Worm (Caenorhabditis elegans): ENCODE results near the gene pst-1.

pst-1 gene

DNA sequence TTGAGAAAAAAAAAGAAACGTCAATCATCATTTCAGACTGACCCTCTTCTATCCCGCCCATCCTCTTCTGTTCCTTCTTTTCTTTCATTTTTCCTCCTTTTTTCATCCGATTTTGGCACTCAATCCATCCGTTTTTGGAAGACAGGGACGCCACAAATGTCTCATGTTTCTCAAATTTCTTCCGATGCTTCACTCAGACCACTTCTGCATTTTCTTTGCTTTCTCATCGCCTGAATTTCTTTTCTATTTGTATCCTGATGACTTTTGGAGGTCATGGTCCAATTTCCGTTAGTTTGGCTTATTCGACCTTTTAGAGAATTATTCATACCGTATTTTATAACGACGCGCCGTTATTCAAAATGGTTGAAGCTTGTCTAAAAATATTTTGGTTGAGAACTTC is 29.3 kb downstream of the pst-1 start:
- no peak for TF ChIP-seq R02D3.7 (tag; optimal IDR thresholded peaks at IDR 0.05)
- peak in 1 of 2 experiments; percentile 91 for TF ChIP-seq unc-62 (GFP tag; optimal IDR thresholded peaks at IDR 0.05 in 1 of 2)
- no peak for TF ChIP-seq unc-62 (tag; optimal IDR thresholded peaks at IDR 0.05)
- no peak for TF ChIP-seq ceh-62 (tag; optimal IDR thresholded peaks at IDR 0.05)

DNA sequence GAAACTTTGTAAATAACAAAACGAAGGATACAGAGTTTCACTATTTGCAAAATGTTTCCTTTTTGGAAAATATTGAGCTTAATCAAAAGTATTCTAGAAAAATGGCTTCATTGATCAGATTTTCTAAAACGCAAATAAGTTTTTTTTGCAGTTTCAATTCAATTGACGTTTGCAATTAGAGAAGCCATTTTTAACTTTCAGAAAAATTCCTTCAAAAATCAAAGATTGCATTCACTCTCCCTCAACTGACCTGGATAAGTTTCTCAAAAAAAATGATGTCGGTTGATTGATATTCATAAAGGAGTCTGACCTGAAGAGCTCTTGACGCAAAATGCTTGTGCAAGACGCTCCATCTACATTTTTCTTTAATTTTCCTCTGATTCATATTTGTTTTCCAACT is 30.4 kb downstream of the pst-1 start:
- peak in 1 of 2 experiments; percentile 92 for TF ChIP-seq unc-62 (GFP tag; optimal IDR thresholded peaks at IDR 0.05 in 1 of 2)
- TF ChIP-seq unc-62 (tag; optimal IDR thresholded peaks at IDR 0.05), result no peak
- TF ChIP-seq lin-39 (tag; optimal IDR thresholded peaks at IDR 0.05), result no peak
- no peak for TF ChIP-seq hlh-11 (tag; optimal IDR thresholded peaks at IDR 0.05)
- TF ChIP-seq rbr-2 (tag; optimal IDR thresholded peaks at IDR 0.05), result no peak
- no peak for TF ChIP-seq lin-13 (GFP tag; optimal IDR thresholded peaks at IDR 0.05)

DNA sequence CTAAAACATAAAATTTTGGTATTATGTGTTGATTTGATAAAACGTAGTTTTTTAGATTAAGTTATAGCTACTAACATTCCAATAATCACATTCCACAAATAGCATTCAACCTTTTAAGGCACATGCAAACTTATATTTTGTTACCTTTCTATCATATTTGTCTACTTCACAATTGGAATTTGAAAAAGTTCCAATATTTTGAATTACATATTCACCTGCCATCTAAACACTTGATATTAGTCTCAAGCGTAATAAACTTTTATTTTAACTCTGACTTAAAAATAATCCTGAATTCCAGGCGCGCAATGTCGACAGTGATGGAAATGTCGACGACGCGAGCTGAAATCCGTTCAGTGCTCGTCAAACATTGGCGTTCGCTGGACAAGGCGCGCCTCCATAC is 32.5 kb downstream of the pst-1 start, which contains the start of gene acy-2:
TSS of gene acy-2 (plus strand) at position 301 of the 400 bp plus-strand sequence.
- TF ChIP-seq lin-39 (tag; optimal IDR thresholded peaks at IDR 0.05) (no peak), lin-29 (GFP tag; IDR thresholded peaks at IDR 0.05) (no peak), set-16 (GFP tag; IDR thresholded peaks at IDR 0.05) (no peak), unc-130 (GFP tag; optimal IDR thresholded peaks at IDR 0.05) (no peak), aha-1 (tag) (no peak), R02D3.7 (tag; optimal IDR thresholded peaks at IDR 0.05) (no peak), lim-7 (GFP tag; IDR thresholded peaks at IDR 0.05) (no peak), mep-1 (tag; optimal IDR thresholded peaks at IDR 0.05) (no peak), skn-1 (tag; optimal IDR thresholded peaks at IDR 0.05) (no peak), nhr-11 (tag; optimal IDR thresholded peaks at IDR 0.05) (no peak), dve-1 (tag; optimal IDR thresholded peaks at IDR 0.05; ENCODE audit: insufficient read depth) (no peak), dpl-1 (GFP tag; optimal IDR thresholded peaks at IDR 0.05) (no peak), daf-16 (GFP tag; optimal IDR thresholded peaks at IDR 0.05) (no peak), daf-16 (tag; optimal IDR thresholded peaks at IDR 0.05) (no peak), ztf-7 (tag; optimal IDR thresholded peaks at IDR 0.05) (no peak), fkh-10 (GFP tag; optimal IDR thresholded peaks at IDR 0.05) (no peak), jun-1 (tag; optimal IDR thresholded peaks at IDR 0.05) (no peak), ceh-82 (tag; optimal IDR thresholded peaks at IDR 0.05) (no peak), daf-8 (GFP tag; IDR thresholded peaks at IDR 0.05) (no peak), lsy-2 (tag; optimal IDR thresholded peaks at IDR 0.05) (no peak), nhr-25 (tag; optimal IDR thresholded peaks at IDR 0.05; ENCODE audit: borderline replicate concordance, insufficient read depth) (no peak)

DNA sequence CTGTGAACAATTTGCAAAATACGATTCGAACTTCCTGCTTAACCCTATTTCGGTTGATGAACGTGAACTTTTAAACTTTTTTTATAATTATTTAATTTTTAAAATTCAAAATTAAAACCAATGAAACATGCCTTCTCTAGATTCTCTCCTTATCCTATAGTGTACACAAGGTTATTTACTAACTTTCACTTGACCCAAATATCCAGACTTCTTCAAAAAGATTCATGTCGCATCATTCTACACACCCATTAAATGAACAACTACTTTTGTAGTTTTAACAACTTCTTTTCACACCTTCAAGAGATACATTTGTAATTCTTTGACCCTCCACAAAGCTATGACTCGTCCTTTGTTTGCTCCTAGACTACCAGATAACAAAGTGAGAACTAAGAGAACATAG is 39.5 kb downstream of the pst-1 start:
- TF ChIP-seq aha-1 (tag) (peak; percentile 34), lin-39 (tag; optimal IDR thresholded peaks at IDR 0.05) (no peak)

DNA sequence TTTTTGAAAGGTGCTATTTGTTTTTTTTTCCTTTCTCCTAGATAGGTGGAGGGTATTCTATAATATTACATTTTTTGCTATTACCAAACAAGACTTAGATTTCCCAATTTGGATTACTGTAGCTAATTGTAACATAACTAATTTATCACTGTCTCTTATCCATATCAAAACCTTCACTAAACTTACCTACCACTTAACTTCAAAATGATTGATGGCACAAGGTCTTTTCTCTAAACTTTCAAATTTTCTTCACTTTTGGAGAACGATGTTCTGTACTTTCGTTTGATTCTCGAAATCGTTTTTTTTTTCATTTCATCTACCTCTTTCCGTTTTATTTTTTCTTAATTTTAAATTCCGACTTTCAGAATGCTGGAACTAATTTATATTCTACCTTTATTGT is 40.1 kb downstream of the pst-1 start, which contains the start of gene dhs-16:
TSS of gene dhs-16 (plus strand) at position 366 of the 400 bp plus-strand sequence.
- TF ChIP-seq tra-1 (GFP tag; IDR thresholded peaks at IDR 0.05) (no peak), unc-62 (GFP tag; optimal IDR thresholded peaks at IDR 0.05 in 1 of 2) (peak in 1 of 2 experiments; percentile 41), unc-62 (tag; optimal IDR thresholded peaks at IDR 0.05) (no peak), hlh-11 (tag; optimal IDR thresholded peaks at IDR 0.05) (no peak), aha-1 (tag) (peak; percentile 94)

DNA sequence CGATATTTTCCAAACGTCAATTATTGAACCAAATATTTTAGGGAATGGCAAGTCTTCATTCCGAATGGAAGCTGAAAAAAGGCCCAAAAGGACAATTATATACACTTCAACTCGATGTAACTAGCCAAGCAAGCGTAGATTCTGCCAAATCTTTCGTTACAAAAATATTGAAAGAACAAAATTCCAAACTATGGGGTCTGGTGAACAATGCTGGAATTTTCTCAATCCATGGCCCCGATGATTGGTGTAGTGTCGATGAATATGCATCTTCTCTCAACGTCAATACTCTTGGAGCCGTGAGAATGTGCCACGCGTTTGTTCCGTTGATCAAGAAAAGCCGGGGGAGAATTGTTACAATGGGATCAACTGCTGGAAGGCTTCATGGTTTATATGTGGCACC is 41.0 kb downstream of the pst-1 start:
- TF ChIP-seq F37D6.2 (tag; optimal IDR thresholded peaks at IDR 0.05), result no peak
- TF ChIP-seq pqm-1 (tag; optimal IDR thresholded peaks at IDR 0.05), result no peak
- TF ChIP-seq lim-7 (GFP tag; IDR thresholded peaks at IDR 0.05), result no peak
- no peak for TF ChIP-seq lir-3 (tag; optimal IDR thresholded peaks at IDR 0.05)
- TF ChIP-seq pha-4 (GFP tag; IDR thresholded peaks at IDR 0.05), result no peak
- TF ChIP-seq pha-4 (tag; optimal IDR thresholded peaks at IDR 0.05), result no peak
- peak; percentile 83 for TF ChIP-seq aha-1 (tag)
- TF ChIP-seq dve-1 (tag; optimal IDR thresholded peaks at IDR 0.05; ENCODE audit: insufficient read depth), result no peak
- no peak for TF ChIP-seq mxl-2 (GFP tag; conservative IDR thresholded peaks at IDR 0.05)
- peak in 1 of 2 experiments; percentile 56 for TF ChIP-seq unc-62 (GFP tag; optimal IDR thresholded peaks at IDR 0.05 in 1 of 2)
- no peak for TF ChIP-seq unc-62 (tag; optimal IDR thresholded peaks at IDR 0.05)
